Worm (Caenorhabditis elegans): ENCODE data around the gene ZC250.4.

ce11 chrV:5821451-5822143, 8.7 kb upstream of the ZC250.4 start:
- TF ChIP-seq nhr-28 (tag; optimal IDR thresholded peaks at IDR 0.05) = no peak
- TF ChIP-seq ceh-39 (tag; optimal IDR thresholded peaks at IDR 0.05) = no peak
- TF ChIP-seq unc-62 (GFP tag; optimal IDR thresholded peaks at IDR 0.05) = no peak

Data from whole organism, mixed stage, embryonic.